Fruit fly (Drosophila melanogaster): Measurements from ENCODE around the gene Cyp4ac1.

The Cyp4ac1 gene

DNA sequence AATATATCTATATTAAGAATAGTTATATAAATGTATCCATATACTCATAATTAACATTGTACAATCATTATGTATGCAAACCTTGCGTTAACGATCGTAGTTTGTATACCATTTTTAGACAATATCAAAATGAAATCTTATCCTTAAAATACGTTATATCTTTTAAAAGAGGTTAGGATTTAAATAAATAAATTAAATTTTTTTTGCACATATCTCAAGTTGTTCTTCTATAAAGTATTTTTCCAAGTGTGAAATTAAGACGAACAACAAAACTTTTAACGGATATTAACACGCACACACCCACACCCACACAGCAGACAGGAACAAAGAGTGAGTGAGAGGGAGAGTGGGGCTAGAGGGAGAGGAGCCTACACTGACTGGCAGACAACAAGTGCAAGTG, 26.1 kb downstream of the Cyp4ac1 start:
- peak; percentile 39 for TF ChIP-seq D1 (tag; optimal IDR thresholded peaks at IDR 0.05)
- no peak for TF ChIP-seq CG32121 (GFP tag; IDR thresholded peaks at IDR 0.05)
- peak; percentile 47 for TF ChIP-seq CG8301 (tag; optimal IDR thresholded peaks at IDR 0.05)
- TF ChIP-seq CG10348 (GFP tag; IDR thresholded peaks at IDR 0.05): no peak
- TF ChIP-seq fd96Ca (GFP tag; IDR thresholded peaks at IDR 0.05): no peak
- peak; percentile 88 for TF ChIP-seq CG8159 (tag; optimal IDR thresholded peaks at IDR 0.05)
- TF ChIP-seq CG17806 (tag; optimal IDR thresholded peaks at IDR 0.05): peak; percentile 81
- TF ChIP-seq CG13204 (GFP tag; optimal IDR thresholded peaks at IDR 0.05): peak; percentile 18
- peak; percentile 49 for TF ChIP-seq gl (tag; optimal IDR thresholded peaks at IDR 0.05)
- TF ChIP-seq CG9948 (tag; optimal IDR thresholded peaks at IDR 0.05): peak; percentile 76
- TF ChIP-seq Snoo (tag; optimal IDR thresholded peaks at IDR 0.05): peak; percentile 33
- no peak for TF ChIP-seq CG4496 (GFP tag; IDR thresholded peaks at IDR 0.05)
- no peak for TF ChIP-seq rn (GFP tag; IDR thresholded peaks at IDR 0.05)
- peak; percentile 89 for TF ChIP-seq CG15710 (tag; optimal IDR thresholded peaks at IDR 0.05)
- TF ChIP-seq CG14655 (GFP tag; optimal IDR thresholded peaks at IDR 0.05): peak; percentile 47
- TF ChIP-seq CG34367 (tag; optimal IDR thresholded peaks at IDR 0.05): peak; percentile 76
- TF ChIP-seq Ets98B (GFP tag; IDR thresholded peaks at IDR 0.05): no peak
- peak; percentile 24 for TF ChIP-seq Pif1A (GFP tag; optimal IDR thresholded peaks at IDR 0.05)
- TF ChIP-seq Pif1B (GFP tag; optimal IDR thresholded peaks at IDR 0.05): peak; percentile 48
- TF ChIP-seq CG12605 (GFP tag; IDR thresholded peaks at IDR 0.05): peak; percentile 52; the same call in 1 of the 2 replicates
- TF ChIP-seq EcR (GFP tag; optimal IDR thresholded peaks at IDR 0.05): peak; percentile 89

DNA sequence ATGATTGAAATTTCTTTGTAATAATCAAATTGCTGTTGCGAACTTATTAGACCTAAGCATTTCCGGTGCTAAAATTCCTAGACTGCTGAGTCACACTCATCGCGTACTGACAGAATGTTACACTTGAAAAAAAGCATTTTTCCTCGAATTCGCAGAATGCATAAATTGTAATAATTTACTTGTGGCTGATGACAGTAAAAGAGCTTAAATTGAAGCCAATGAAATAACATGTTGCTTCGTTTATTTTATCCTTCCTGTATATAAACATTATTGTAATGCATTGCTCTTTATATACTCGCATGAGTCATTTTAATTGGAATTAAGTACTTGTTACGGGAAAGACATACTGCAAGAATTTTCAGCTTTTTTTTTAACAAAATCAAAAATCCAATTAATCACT, 26.7 kb downstream of the Cyp4ac1 start:
- no peak for TF ChIP-seq rn (GFP tag; IDR thresholded peaks at IDR 0.05)
- no peak for TF ChIP-seq CG8301 (tag; optimal IDR thresholded peaks at IDR 0.05)
- TF ChIP-seq CG9948 (tag; optimal IDR thresholded peaks at IDR 0.05): peak; percentile 25
- TF ChIP-seq CG8159 (tag; optimal IDR thresholded peaks at IDR 0.05): peak; percentile 44
- no peak for TF ChIP-seq CG12605 (GFP tag; IDR thresholded peaks at IDR 0.05)
- no peak for TF ChIP-seq CG14655 (GFP tag; optimal IDR thresholded peaks at IDR 0.05)
- TF ChIP-seq Ets98B (GFP tag; IDR thresholded peaks at IDR 0.05): no peak
- no peak for TF ChIP-seq Snoo (tag; optimal IDR thresholded peaks at IDR 0.05)
- TF ChIP-seq CG17806 (tag; optimal IDR thresholded peaks at IDR 0.05): peak; percentile 50
- peak; percentile 9 for TF ChIP-seq CG34367 (tag; optimal IDR thresholded peaks at IDR 0.05)
- no peak for TF ChIP-seq CG10348 (GFP tag; IDR thresholded peaks at IDR 0.05)

DNA sequence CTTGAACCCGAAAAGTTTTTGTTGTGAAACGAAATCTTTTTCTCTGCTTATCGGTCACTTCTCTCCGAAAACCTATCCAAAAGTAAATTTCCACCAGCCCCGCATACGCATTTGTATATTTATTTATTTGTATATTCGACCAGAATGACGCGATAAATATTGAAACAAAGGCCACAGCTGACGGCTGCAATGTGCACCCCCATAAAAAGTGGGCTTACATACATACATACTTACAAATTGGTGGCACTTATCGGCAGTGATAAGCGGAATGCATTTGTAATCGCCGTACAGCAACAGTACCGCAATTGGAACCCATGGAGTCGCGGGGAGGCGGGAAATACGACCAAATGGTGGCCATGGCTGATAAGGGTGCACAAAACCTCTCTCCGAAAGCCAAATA, 27.4 kb downstream of the Cyp4ac1 start:
- no peak for TF ChIP-seq CG12605 (GFP tag; IDR thresholded peaks at IDR 0.05)
- TF ChIP-seq EcR (GFP tag; optimal IDR thresholded peaks at IDR 0.05): peak; percentile 79

DNA sequence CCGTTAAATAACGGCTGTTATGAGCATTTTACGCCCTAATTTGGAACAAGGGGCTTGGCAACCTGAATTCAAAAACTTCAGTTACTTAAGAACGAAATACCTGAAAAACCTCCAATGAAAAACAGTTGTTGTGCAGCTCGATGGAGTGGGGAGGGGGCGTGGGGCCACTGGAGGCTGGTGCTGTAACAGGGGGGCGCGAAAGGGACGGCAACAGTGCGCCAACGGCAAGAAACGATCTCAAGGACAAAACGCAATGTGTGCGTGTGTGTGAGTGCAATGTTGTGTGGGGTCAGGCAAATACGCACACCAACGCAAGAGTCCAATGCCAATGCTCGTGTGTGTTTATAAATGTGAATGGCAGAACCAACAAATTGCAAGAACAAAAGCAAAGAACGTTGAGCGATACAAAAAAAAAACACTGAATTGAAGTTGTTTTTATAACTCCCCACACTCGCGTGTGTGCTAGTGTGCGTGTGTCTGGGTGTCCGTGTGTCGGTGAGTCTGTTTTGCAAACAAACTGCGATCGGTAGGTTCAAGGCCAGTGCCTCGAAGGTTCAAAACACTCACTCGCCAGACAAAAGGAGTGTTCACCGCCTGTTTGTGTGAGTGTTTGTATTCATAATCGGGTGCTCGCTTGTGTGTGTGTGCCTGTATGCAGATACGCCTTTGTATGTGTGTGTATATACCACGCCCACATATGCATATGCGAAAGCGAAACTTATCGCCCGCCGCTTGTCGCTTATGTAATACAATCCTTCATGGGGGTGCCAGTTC, 28.3 kb downstream of the Cyp4ac1 start:
- no peak for TF ChIP-seq rn (GFP tag; IDR thresholded peaks at IDR 0.05)
- peak; percentile 99 for TF ChIP-seq EcR (GFP tag; optimal IDR thresholded peaks at IDR 0.05)
- TF ChIP-seq CG13204 (GFP tag; optimal IDR thresholded peaks at IDR 0.05): peak; percentile 44
- no peak for TF ChIP-seq Snoo (tag; optimal IDR thresholded peaks at IDR 0.05)
- TF ChIP-seq Ets98B (GFP tag; IDR thresholded peaks at IDR 0.05): no peak
- TF ChIP-seq gl (tag; optimal IDR thresholded peaks at IDR 0.05): peak; percentile 62
- TF ChIP-seq CG9948 (tag; optimal IDR thresholded peaks at IDR 0.05): no peak
- no peak for TF ChIP-seq CG8301 (tag; optimal IDR thresholded peaks at IDR 0.05)
- peak; percentile 52; the same call in 1 of the 2 replicates for TF ChIP-seq CG12605 (GFP tag; IDR thresholded peaks at IDR 0.05)
- no peak for TF ChIP-seq CG32121 (GFP tag; IDR thresholded peaks at IDR 0.05)
- TF ChIP-seq CG15710 (tag; optimal IDR thresholded peaks at IDR 0.05): peak; percentile 22
- peak; percentile 6; the same call in 1 of the 3 replicates for TF ChIP-seq fd96Ca (GFP tag; IDR thresholded peaks at IDR 0.05)
- TF ChIP-seq Pif1A (GFP tag; optimal IDR thresholded peaks at IDR 0.05): no peak
- TF ChIP-seq CG14655 (GFP tag; optimal IDR thresholded peaks at IDR 0.05): no peak
- no peak for TF ChIP-seq CG4496 (GFP tag; IDR thresholded peaks at IDR 0.05)
- TF ChIP-seq CG17806 (tag; optimal IDR thresholded peaks at IDR 0.05): peak; percentile 14
- TF ChIP-seq CG34367 (tag; optimal IDR thresholded peaks at IDR 0.05): peak; percentile 35
- TF ChIP-seq CG8159 (tag; optimal IDR thresholded peaks at IDR 0.05): no peak
- no peak for TF ChIP-seq CG10348 (GFP tag; IDR thresholded peaks at IDR 0.05)
- no peak for TF ChIP-seq Pif1B (GFP tag; optimal IDR thresholded peaks at IDR 0.05)

DNA sequence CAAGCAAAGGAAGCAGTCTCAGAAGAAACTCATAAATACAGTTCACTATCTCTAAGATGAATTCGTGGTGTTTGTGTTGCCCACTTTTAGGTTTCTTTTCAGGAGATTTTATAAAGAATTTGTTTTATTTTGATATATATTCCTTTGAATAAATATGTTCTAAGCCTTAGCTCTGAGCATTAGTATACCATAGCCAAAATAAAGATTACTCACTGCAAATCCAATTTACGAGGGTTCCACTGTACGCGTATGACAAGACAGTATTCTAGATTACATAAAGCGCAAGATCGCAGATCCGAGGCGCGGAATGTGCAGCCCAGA, 28.8 kb downstream of the Cyp4ac1 start:
- TF ChIP-seq EcR (GFP tag; optimal IDR thresholded peaks at IDR 0.05) (no peak), CG8159 (tag; optimal IDR thresholded peaks at IDR 0.05) (peak; percentile 98), Ets98B (GFP tag; IDR thresholded peaks at IDR 0.05) (peak; percentile 69), Pif1B (GFP tag; optimal IDR thresholded peaks at IDR 0.05) (peak; percentile 90), CG9948 (tag; optimal IDR thresholded peaks at IDR 0.05) (peak; percentile 98), Pif1A (GFP tag; optimal IDR thresholded peaks at IDR 0.05) (peak; percentile 90), D1 (tag; optimal IDR thresholded peaks at IDR 0.05) (peak; percentile 92), CG13204 (GFP tag; optimal IDR thresholded peaks at IDR 0.05) (peak; percentile 53), CG17806 (tag; optimal IDR thresholded peaks at IDR 0.05) (peak; percentile 98), CG8301 (tag; optimal IDR thresholded peaks at IDR 0.05) (peak; percentile 80), CG4496 (GFP tag; IDR thresholded peaks at IDR 0.05) (peak; percentile 83), CG32121 (GFP tag; IDR thresholded peaks at IDR 0.05) (peak; percentile 45; the same call in 1 of the 2 replicates), CG14655 (GFP tag; optimal IDR thresholded peaks at IDR 0.05) (peak; percentile 84), Snoo (tag; optimal IDR thresholded peaks at IDR 0.05) (peak; percentile 87), CG34367 (tag; optimal IDR thresholded peaks at IDR 0.05) (peak; percentile 96), CG12605 (GFP tag; IDR thresholded peaks at IDR 0.05) (peak; percentile 78), CG10348 (GFP tag; IDR thresholded peaks at IDR 0.05) (0 out of 2 replicates have a peak, but pooled peaks have one; percentile 23), rn (GFP tag; IDR thresholded peaks at IDR 0.05) (peak; percentile 59), gl (tag; optimal IDR thresholded peaks at IDR 0.05) (peak; percentile 89), fd96Ca (GFP tag; IDR thresholded peaks at IDR 0.05) (peak; percentile 73; the same call in 2 of the 3 replicates), CG15710 (tag; optimal IDR thresholded peaks at IDR 0.05) (peak; percentile 99)
